Fruit fly (Drosophila melanogaster): Measurements from ENCODE around the gene CG5866.
A peak's percentile ranks its signal among the peaks of the same experiment; 100 is the strongest.

Gene CG5866

DNA sequence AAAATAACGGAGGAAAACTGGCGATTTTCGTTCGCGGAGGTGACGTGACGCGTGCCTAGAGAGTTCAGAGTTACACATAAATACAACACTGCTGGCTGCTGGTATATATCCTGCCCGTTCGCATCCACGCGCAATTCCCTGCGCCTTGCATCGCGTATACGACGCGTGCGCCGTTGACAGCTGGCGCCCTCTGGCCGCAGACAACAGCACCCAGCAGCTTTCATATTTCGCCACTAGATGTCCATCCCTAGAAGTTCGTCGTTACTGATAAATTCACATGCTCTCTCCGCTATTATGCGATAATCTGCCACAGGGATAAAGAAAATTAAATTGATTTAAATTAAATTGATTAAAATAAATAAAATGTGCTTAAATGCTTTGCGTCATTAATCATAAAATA lies 13.1 kb upstream of the CG5866 start, which contains the start of gene Sur-8 (continued):
- TF ChIP-seq Ravus (GFP tag; IDR thresholded peaks at IDR 0.05) (no peak; the same call in 1 of the 2 replicates), sisA (GFP tag; IDR thresholded peaks at IDR 0.05) (peak; percentile 76), usp (GFP tag; optimal IDR thresholded peaks at IDR 0.05) (no peak), gsb-n (tag; optimal IDR thresholded peaks at IDR 0.05) (no peak), wdn (GFP tag; IDR thresholded peaks at IDR 0.05) (no peak), pum (GFP tag; optimal IDR thresholded peaks at IDR 0.05) (peak; percentile 59), gt (GFP tag; IDR thresholded peaks at IDR 0.05) (no peak), bowl (GFP tag; IDR thresholded peaks at IDR 0.05) (0 out of 2 replicates have a peak, but pooled peaks have one; percentile 5), dati (GFP tag; IDR thresholded peaks at IDR 0.05) (no peak), CG6272 (GFP tag; IDR thresholded peaks at IDR 0.05) (peak; percentile 51; the same call in 1 of the 2 replicates), pros (GFP tag; optimal IDR thresholded peaks at IDR 0.05) (no peak), unpg (GFP tag; optimal IDR thresholded peaks at IDR 0.05) (no peak), ara (GFP tag; IDR thresholded peaks at IDR 0.05) (no peak), CG7928 (GFP tag; optimal IDR thresholded peaks at IDR 0.05) (no peak), dan (GFP tag; IDR thresholded peaks at IDR 0.05) (no peak), CrebB (tag; optimal IDR thresholded peaks at IDR 0.05) (no peak), ac (GFP tag; optimal IDR thresholded peaks at IDR 0.05) (no peak), CG16813 (GFP tag; IDR thresholded peaks at IDR 0.05; ENCODE audit: partially characterized antibody) (no peak), vvl (GFP tag; IDR thresholded peaks at IDR 0.05) (peak; percentile 76; the same call in 1 of the 2 replicates), CG9817 (tag; optimal IDR thresholded peaks at IDR 0.05) (peak; percentile 58), Abd-B (GFP tag; optimal IDR thresholded peaks at IDR 0.05) (no peak), Elba2 (GFP tag; optimal IDR thresholded peaks at IDR 0.05) (no peak), Hr51 (GFP tag; optimal IDR thresholded peaks at IDR 0.05) (peak in 1 of 2 experiments; percentile 17), CG7745 (tag; optimal IDR thresholded peaks at IDR 0.05) (no peak), CG31441 (GFP tag; IDR thresholded peaks at IDR 0.05) (peak; percentile 20; the same call in 1 of the 2 replicates), CG30403 (GFP tag; optimal IDR thresholded peaks at IDR 0.05) (peak; percentile 65), scrt (GFP tag; optimal IDR thresholded peaks at IDR 0.05) (peak; percentile 24), lbe (GFP tag; optimal IDR thresholded peaks at IDR 0.05) (no peak), al (GFP tag; IDR thresholded peaks at IDR 0.05) (peak; percentile 21; the same call in 1 of the 2 replicates), sim (GFP tag; IDR thresholded peaks at IDR 0.05) (0 out of 2 replicates have a peak, but pooled peaks have one; percentile 31), ATbp (GFP tag; optimal IDR thresholded peaks at IDR 0.05) (peak; percentile 30), CG12236 (GFP tag; optimal IDR thresholded peaks at IDR 0.05) (no peak), H2.0 (GFP tag; IDR thresholded peaks at IDR 0.05) (peak; percentile 62), hb (GFP tag; IDR thresholded peaks at IDR 0.05; ENCODE audit: partially characterized antibody) (no peak), mirr (GFP tag; optimal IDR thresholded peaks at IDR 0.05) (peak; percentile 67), tx (GFP tag; optimal IDR thresholded peaks at IDR 0.05) (peak; percentile 35), btn (GFP tag; optimal IDR thresholded peaks at IDR 0.05) (no peak), sob (GFP tag; IDR thresholded peaks at IDR 0.05) (peak; percentile 67), CG9797 (GFP tag; optimal IDR thresholded peaks at IDR 0.05) (no peak), exex (tag; optimal IDR thresholded peaks at IDR 0.05) (no peak), CG11560 (tag; IDR thresholded peaks at IDR 0.05) (0 out of 3 replicates have a peak, but pooled peaks have one; percentile 39), dysf (GFP tag; IDR thresholded peaks at IDR 0.05) (peak; percentile 76), gcm (GFP tag; optimal IDR thresholded peaks at IDR 0.05) (no peak), CG8478 (optimal IDR thresholded peaks at IDR 0.05) (no peak), Chrac-16 (GFP tag; optimal IDR thresholded peaks at IDR 0.05) (peak; percentile 73), Neu2 (GFP tag; optimal IDR thresholded peaks at IDR 0.05; ENCODE audit: borderline replicate concordance) (no peak), CG13123 (GFP tag; optimal IDR thresholded peaks at IDR 0.05) (peak; percentile 38), Doc2 (GFP tag; IDR thresholded peaks at IDR 0.05) (no peak), CG3995 (GFP tag; optimal IDR thresholded peaks at IDR 0.05) (peak; percentile 35), CG17186 (GFP tag; optimal IDR thresholded peaks at IDR 0.05) (peak; percentile 48), CG34376 (GFP tag; optimal IDR thresholded peaks at IDR 0.05) (peak; percentile 39), CG7357 (GFP tag; IDR thresholded peaks at IDR 0.05) (peak; percentile 34; the same call in 1 of the 3 replicates)
